Worm (Caenorhabditis elegans): Measurements from ENCODE around the gene tba-8.
"Not testable (repeated sequence)": the region's sequence is repeated elsewhere in the genome, so short reads cannot be mapped to it uniquely, and the experiment has no call there.

Gene tba-8

DNA sequence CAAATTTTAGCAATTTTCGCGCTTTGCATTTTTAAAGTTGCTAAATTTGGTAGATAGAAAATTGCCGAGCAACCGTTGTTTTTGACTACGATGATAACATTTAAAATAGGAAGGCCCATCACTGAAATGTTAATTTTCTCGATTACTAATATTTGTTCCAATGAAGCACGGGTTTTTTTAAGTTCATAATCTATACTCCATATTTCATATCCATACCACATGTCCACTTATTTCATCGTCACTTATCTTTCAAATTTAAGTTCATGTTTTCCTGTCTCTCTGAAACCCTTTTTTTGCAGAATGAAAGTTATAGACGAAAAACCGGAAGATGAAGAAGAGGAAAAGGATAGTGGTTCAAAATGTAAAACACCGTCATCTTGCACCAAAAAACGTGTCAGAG is 14.0 kb upstream of the tba-8 start, which contains the start of gene gap-2:
gap-2 (plus strand) TSS at position 301 of the 400 bp plus-strand sequence.
- TF ChIP-seq ztf-29 (GFP tag; IDR thresholded peaks at IDR 0.05): no peak
- no peak for TF ChIP-seq cog-1 (tag; optimal IDR thresholded peaks at IDR 0.05)
- no peak for TF ChIP-seq med-1 (GFP tag; optimal IDR thresholded peaks at IDR 0.05; ENCODE audit: insufficient read depth)
- no peak for TF ChIP-seq ztf-23 (GFP tag; IDR thresholded peaks at IDR 0.05)
- no peak for TF ChIP-seq tab-1 (GFP tag; IDR thresholded peaks at IDR 0.05)
- TF ChIP-seq ref-1 (GFP tag; conservative IDR thresholded peaks at IDR 0.05): no peak
- no peak for TF ChIP-seq klf-2 (GFP tag; conservative IDR thresholded peaks at IDR 0.05)
- no peak for TF ChIP-seq flt-1 (GFP tag; IDR thresholded peaks at IDR 0.05)
- no peak for TF ChIP-seq T22C8.4 (GFP tag; IDR thresholded peaks at IDR 0.05)

ce11 chrX:9467573-9467972 is 9.4 kb upstream of the tba-8 start:
- TF ChIP-seq ztf-29 (GFP tag; IDR thresholded peaks at IDR 0.05): peak; percentile 92
- TF ChIP-seq ztf-23 (GFP tag; IDR thresholded peaks at IDR 0.05): peak; percentile 94
- TF ChIP-seq med-1 (GFP tag; optimal IDR thresholded peaks at IDR 0.05; ENCODE audit: insufficient read depth): peak; percentile 75
- peak; percentile 90 for TF ChIP-seq klf-2 (GFP tag; conservative IDR thresholded peaks at IDR 0.05)
- peak; percentile 97 for TF ChIP-seq flt-1 (GFP tag; IDR thresholded peaks at IDR 0.05)
- TF ChIP-seq T22C8.4 (GFP tag; IDR thresholded peaks at IDR 0.05): peak; percentile 91
- TF ChIP-seq ref-1 (GFP tag; conservative IDR thresholded peaks at IDR 0.05): peak; percentile 87
- TF ChIP-seq cog-1 (tag; optimal IDR thresholded peaks at IDR 0.05): peak; percentile 84
- peak; percentile 94 for TF ChIP-seq tab-1 (GFP tag; IDR thresholded peaks at IDR 0.05)

ce11 chrX:9465722-9466132 is 7.6 kb upstream of the tba-8 start:
- TF ChIP-seq T22C8.4 (GFP tag; IDR thresholded peaks at IDR 0.05): peak; percentile 98
- TF ChIP-seq flt-1 (GFP tag; IDR thresholded peaks at IDR 0.05): peak; percentile 70; the same call in 1 of the 2 replicates
- TF ChIP-seq klf-2 (GFP tag; conservative IDR thresholded peaks at IDR 0.05): no peak
- TF ChIP-seq ztf-23 (GFP tag; IDR thresholded peaks at IDR 0.05): peak; percentile 79
- peak; percentile 97 for TF ChIP-seq cog-1 (tag; optimal IDR thresholded peaks at IDR 0.05)

ce11 chrX:9463045-9463444 is 4.9 kb upstream of the tba-8 start, which contains the start of gene ZK899.6:
Gene ZK899.6, plus strand, starts transcription at chrX:9463345.
- not testable (repeated sequence) for TF ChIP-seq T22C8.4 (GFP tag; IDR thresholded peaks at IDR 0.05); tab-1 (GFP tag; IDR thresholded peaks at IDR 0.05); klf-2 (GFP tag; conservative IDR thresholded peaks at IDR 0.05)

- TF ChIP-seq flt-1 (GFP tag; IDR thresholded peaks at IDR 0.05); ref-1 (GFP tag; conservative IDR thresholded peaks at IDR 0.05); ztf-29 (GFP tag; IDR thresholded peaks at IDR 0.05): not testable (repeated sequence)
These were observed 2.7 kb upstream of the tba-8 start, which contains the start of gene ZK899.5 for ce11 chrX:9460834-9461233. Gene ZK899.5, minus strand, starts transcription at chrX:9460934.

- no peak for TF ChIP-seq med-1 (GFP tag; optimal IDR thresholded peaks at IDR 0.05; ENCODE audit: insufficient read depth)
- TF ChIP-seq flt-1 (GFP tag; IDR thresholded peaks at IDR 0.05): no peak
- no peak for TF ChIP-seq ref-1 (GFP tag; conservative IDR thresholded peaks at IDR 0.05)
- no peak for TF ChIP-seq ztf-29 (GFP tag; IDR thresholded peaks at IDR 0.05)
- TF ChIP-seq tab-1 (GFP tag; IDR thresholded peaks at IDR 0.05): no peak
- TF ChIP-seq klf-2 (GFP tag; conservative IDR thresholded peaks at IDR 0.05): no peak
These were observed 1.6 kb downstream of the tba-8 start for ce11 chrX:9456579-9456978.

DNA sequence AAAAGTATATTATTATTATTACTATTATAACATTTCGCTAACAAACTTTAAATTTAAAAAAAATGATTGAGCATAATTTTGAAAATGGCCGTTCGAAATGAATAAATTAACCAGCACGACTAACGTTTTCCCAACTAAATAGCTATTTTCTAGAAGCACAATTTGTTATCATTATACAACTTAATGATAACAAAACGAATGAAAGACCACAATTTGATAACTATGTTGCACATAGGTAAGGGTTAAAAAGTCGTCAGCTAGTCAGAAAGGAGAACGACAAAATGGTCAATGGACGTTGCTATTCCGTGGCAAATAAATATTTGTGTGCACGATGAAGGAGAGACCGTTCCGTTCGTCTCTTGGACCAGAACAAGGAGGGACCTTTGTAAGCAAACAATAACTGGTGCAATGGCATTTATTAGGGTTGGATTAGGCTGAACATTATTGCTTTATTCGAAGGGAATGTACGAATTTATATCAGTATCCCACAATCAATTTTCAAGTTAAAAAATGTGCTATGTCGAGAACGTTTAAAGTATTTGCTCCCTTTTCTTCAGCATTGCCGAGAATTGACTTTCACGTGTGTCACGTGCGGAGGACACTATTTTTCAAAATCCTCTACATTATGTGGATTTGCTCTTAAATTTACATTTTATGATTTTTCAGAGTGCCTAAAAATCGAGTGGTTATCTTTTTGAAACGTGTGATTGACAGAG is 5.5 kb downstream of the tba-8 start, which contains the start of gene ZK899.3:
ZK899.3 (plus strand) TSS at position 666 of the 716 bp plus-strand sequence.
- TF ChIP-seq flt-1 (GFP tag; IDR thresholded peaks at IDR 0.05): no peak
- TF ChIP-seq cog-1 (tag; optimal IDR thresholded peaks at IDR 0.05): no peak
- TF ChIP-seq klf-2 (GFP tag; conservative IDR thresholded peaks at IDR 0.05): no peak
- TF ChIP-seq ref-1 (GFP tag; conservative IDR thresholded peaks at IDR 0.05): no peak
- TF ChIP-seq tab-1 (GFP tag; IDR thresholded peaks at IDR 0.05): no peak
- no peak for TF ChIP-seq ztf-23 (GFP tag; IDR thresholded peaks at IDR 0.05)
- no peak for TF ChIP-seq T22C8.4 (GFP tag; IDR thresholded peaks at IDR 0.05)
- TF ChIP-seq ztf-29 (GFP tag; IDR thresholded peaks at IDR 0.05): no peak
- no peak for TF ChIP-seq med-1 (GFP tag; optimal IDR thresholded peaks at IDR 0.05; ENCODE audit: insufficient read depth)

DNA sequence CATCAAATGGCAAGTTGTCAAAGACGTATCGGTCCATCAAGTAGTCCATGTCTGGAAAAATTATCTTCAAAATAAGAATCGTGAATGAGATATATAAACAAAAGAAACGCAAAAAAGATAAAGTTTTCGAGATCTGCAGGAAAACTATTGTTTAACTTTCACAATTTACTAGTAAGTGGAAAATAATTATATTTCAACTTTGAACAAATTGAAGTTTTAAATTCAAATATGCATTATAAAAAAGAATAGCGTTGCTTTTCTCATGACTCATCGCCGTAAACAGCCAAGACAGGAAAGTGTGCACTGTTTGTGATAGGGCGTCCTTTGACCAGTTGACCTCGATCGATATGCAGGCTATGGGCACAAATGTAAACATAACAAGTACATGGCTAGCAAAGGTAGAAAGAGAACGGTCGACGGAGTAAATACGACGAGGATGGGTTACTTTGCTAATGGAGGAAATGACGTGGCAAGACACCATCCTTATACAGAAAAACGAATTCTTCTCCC is 6.1 kb downstream of the tba-8 start, which contains the start of gene ZK899.2:
ZK899.2 (minus strand) TSS at position 51 of the 510 bp plus-strand sequence.
- TF ChIP-seq flt-1 (GFP tag; IDR thresholded peaks at IDR 0.05): no peak
- TF ChIP-seq ref-1 (GFP tag; conservative IDR thresholded peaks at IDR 0.05): no peak
- TF ChIP-seq cog-1 (tag; optimal IDR thresholded peaks at IDR 0.05): no peak

DNA sequence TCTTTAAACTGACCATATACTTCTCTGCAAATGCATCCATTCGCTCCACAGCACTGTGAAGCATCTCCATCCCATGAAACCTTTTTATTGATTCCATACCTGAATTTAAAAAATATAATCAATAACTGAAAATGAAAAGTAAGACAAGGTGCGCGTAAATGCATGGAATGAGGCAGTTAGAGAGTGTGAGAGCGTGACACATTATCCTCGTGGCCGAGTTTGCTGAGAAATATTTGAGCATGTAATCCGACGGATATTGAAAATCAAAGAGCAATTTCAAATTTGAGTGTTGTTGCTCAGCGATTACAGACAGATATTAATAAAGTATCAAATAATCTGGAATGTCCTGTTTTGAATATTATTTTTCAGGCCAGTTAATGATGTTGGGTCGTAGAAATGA is 8.8 kb downstream of the tba-8 start, which contains the start of gene ZK899.7:
ZK899.7 (minus strand) TSS at position 101 of the 400 bp plus-strand sequence.
- TF ChIP-seq T22C8.4 (GFP tag; IDR thresholded peaks at IDR 0.05): no peak
- no peak for TF ChIP-seq ztf-29 (GFP tag; IDR thresholded peaks at IDR 0.05)
- TF ChIP-seq flt-1 (GFP tag; IDR thresholded peaks at IDR 0.05): no peak
- TF ChIP-seq klf-2 (GFP tag; conservative IDR thresholded peaks at IDR 0.05): no peak
- no peak for TF ChIP-seq ref-1 (GFP tag; conservative IDR thresholded peaks at IDR 0.05)
- no peak for TF ChIP-seq ztf-23 (GFP tag; IDR thresholded peaks at IDR 0.05)
- no peak for TF ChIP-seq med-1 (GFP tag; optimal IDR thresholded peaks at IDR 0.05; ENCODE audit: insufficient read depth)
- no peak for TF ChIP-seq tab-1 (GFP tag; IDR thresholded peaks at IDR 0.05)
- no peak for TF ChIP-seq cog-1 (tag; optimal IDR thresholded peaks at IDR 0.05)

DNA sequence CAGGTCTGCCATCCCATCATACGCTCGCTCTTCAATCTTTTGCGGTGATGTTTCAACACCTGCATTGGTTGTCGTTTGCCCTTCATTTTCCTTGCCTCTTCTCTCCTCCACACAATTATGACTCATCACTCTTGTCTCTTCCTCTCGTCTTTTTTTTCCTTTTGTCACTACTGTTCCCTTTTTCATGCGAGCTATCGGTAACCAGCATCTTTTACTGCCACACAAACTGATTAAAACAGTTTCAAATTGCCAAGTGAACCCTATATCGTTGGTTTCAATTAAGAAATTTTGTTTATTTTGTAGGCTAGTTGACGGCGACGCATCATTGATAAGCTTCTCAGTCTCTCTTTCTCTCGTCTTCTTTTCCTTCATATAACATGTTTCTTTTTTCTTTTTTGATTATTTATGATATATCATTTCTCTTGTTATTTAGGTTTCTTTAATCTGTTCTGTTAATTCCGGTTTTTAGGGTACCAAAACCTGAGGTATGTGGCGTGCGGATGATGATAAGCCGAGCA is 11.9 kb downstream of the tba-8 start, which contains the start of gene ZK899.1:
ZK899.1 (plus strand) TSS at position 468 of the 518 bp plus-strand sequence.
- no peak for TF ChIP-seq flt-1 (GFP tag; IDR thresholded peaks at IDR 0.05)
- no peak for TF ChIP-seq ztf-29 (GFP tag; IDR thresholded peaks at IDR 0.05)
- no peak for TF ChIP-seq tab-1 (GFP tag; IDR thresholded peaks at IDR 0.05)
- TF ChIP-seq ztf-23 (GFP tag; IDR thresholded peaks at IDR 0.05): no peak
- TF ChIP-seq cog-1 (tag; optimal IDR thresholded peaks at IDR 0.05): no peak
- TF ChIP-seq ref-1 (GFP tag; conservative IDR thresholded peaks at IDR 0.05): no peak
- TF ChIP-seq med-1 (GFP tag; optimal IDR thresholded peaks at IDR 0.05; ENCODE audit: insufficient read depth): no peak
- no peak for TF ChIP-seq klf-2 (GFP tag; conservative IDR thresholded peaks at IDR 0.05)
- no peak for TF ChIP-seq T22C8.4 (GFP tag; IDR thresholded peaks at IDR 0.05)
